Fruit fly (Drosophila melanogaster) whole organism, embryonic: Measurements from ENCODE around the gene Prp31.
A peak's percentile ranks its signal among the peaks of the same experiment; 100 is the strongest.

Experiments
- Aef1 ChIP-seq: fragments of 200-800 bp; sonication (Bioruptor generic); IDR thresholded peaks from 3 replicates; pipeline ENCODE4 v1.3.6; 2022; ENCODE audit warnings: missing biosample characterization, missing genetic modification characterization
- Atf3 ChIP-seq: fragments of 200-800 bp; sonication (Bioruptor generic); optimal IDR thresholded peaks from 3 replicates; lab custom pipeline; 2016; ENCODE audit warnings: missing biosample characterization, missing genetic modification characterization
- Atf6 ChIP-seq: fragments of 200-800 bp; sonication (Bioruptor generic); IDR thresholded peaks from 2 replicates; pipeline ENCODE4 v1.3.6; 2022; ENCODE audit warnings: missing biosample characterization, missing genetic modification characterization
- CG10979 ChIP-seq: fragments of 200-800 bp; sonication (Bioruptor generic); optimal IDR thresholded peaks from 2 replicates; lab custom pipeline; 2018; ENCODE audit warnings: missing biosample characterization, mild to moderate bottlenecking, missing genetic modification characterization, moderate library complexity
- CG11085 ChIP-seq: fragments of 200-800 bp; sonication (Bioruptor generic); IDR thresholded peaks from 2 replicates; pipeline ENCODE4 v1.3.6; 2022; ENCODE audit warnings: missing biosample characterization, missing genetic modification characterization
- CG18764 ChIP-seq: fragments of 200-800 bp; sonication (Bioruptor generic); optimal IDR thresholded peaks from 3 replicates; lab custom pipeline; 2016; ENCODE audit warnings: missing biosample characterization, missing genetic modification characterization
- CG30431 ChIP-seq: fragments of 200-800 bp; sonication (Bioruptor generic); optimal IDR thresholded peaks from 2 replicates; lab custom pipeline; 2017; ENCODE audit warnings: missing biosample characterization, missing genetic modification characterization
- CG3726 ChIP-seq: fragments of 200-800 bp; sonication (Bioruptor generic); IDR thresholded peaks from 3 replicates; pipeline ENCODE4, ENCODE4 v1.3.6; 2022; ENCODE audit warnings: missing biosample characterization, missing genetic modification characterization
- CG7271 ChIP-seq: fragments of 200-800 bp; sonication (Bioruptor generic); optimal IDR thresholded peaks from 2 replicates; lab custom pipeline; 2018; ENCODE audit warnings: missing biosample characterization, mild to moderate bottlenecking, missing genetic modification characterization, moderate library complexity
- CG9215 ChIP-seq: fragments of 200-800 bp; sonication (Bioruptor generic); IDR thresholded peaks from 2 replicates; pipeline ENCODE4 v1.3.6; 2022; ENCODE audit warnings: missing biosample characterization, missing genetic modification characterization
- CG9727 ChIP-seq: fragments of 200-800 bp; sonication (Bioruptor generic); optimal IDR thresholded peaks from 3 replicates; lab custom pipeline; 2017; ENCODE audit warnings: missing biosample characterization, mild to moderate bottlenecking, missing genetic modification characterization
- D19A ChIP-seq: fragments of 200-800 bp; optimal IDR thresholded peaks from 3 replicates; lab custom pipeline; 2019; ENCODE audit warnings: missing biosample characterization, mild to moderate bottlenecking, missing genetic modification characterization, moderate library complexity
- Deaf1 ChIP-seq: fragments of 200-800 bp; optimal IDR thresholded peaks from 3 replicates; lab custom pipeline; 2019; ENCODE audit warnings: missing biosample characterization, mild to moderate bottlenecking, missing genetic modification characterization, moderate library complexity
- Dip2 ChIP-seq: fragments of 200-800 bp; sonication (Bioruptor generic); IDR thresholded peaks from 2 replicates; pipeline ENCODE4 v1.3.6; 2022; ENCODE audit warnings: missing biosample characterization, missing genetic modification characterization
- Doc3 ChIP-seq: fragments of 200-800 bp; sonication (Bioruptor generic); IDR thresholded peaks from 3 replicates; pipeline ENCODE4 v1.3.6; 2022; ENCODE audit warnings: missing biosample characterization, missing genetic modification characterization; ENCODE audit not compliant: partially characterized antibody
- Hr39 ChIP-seq: fragments of >200 bp; optimal IDR thresholded peaks from 2 replicates; lab custom pipeline; 2017
- Hr78 ChIP-seq, 2 experiments: fragments of 200-800 bp in 1 of 2; fragments of >200 bp in 1 of 2; sonication (Bioruptor generic) in 1 of 2; optimal IDR thresholded peaks; 2 replicates each; lab custom pipeline; 2017 to 2019; ENCODE audit warnings: missing biosample characterization in 2 of 2, missing genetic modification characterization in 2 of 2, mild to moderate bottlenecking in 1 of 2, moderate library complexity in 1 of 2
- Kr ChIP-seq: fragments of 200-800 bp; sonication (Bioruptor generic); optimal IDR thresholded peaks from 2 replicates; lab custom pipeline; 2017; ENCODE audit warnings: missing biosample characterization, mild to moderate bottlenecking, missing genetic modification characterization
- Med ChIP-seq: fragments of 200-800 bp; sonication (Bioruptor generic); peaks from one replicate; lab custom pipeline; 2016; ENCODE audit warnings: missing biosample characterization, missing genetic modification characterization, mild to moderate bottlenecking, inconsistent platforms, moderate library complexity
- Sry-β ChIP-seq: fragments of 200-800 bp; sonication (Bioruptor generic); optimal IDR thresholded peaks from 2 replicates; lab custom pipeline; 2018; ENCODE audit warnings: missing biosample characterization, mild to moderate bottlenecking, missing genetic modification characterization, moderate library complexity
- Ssrp ChIP-seq: fragments of 200-800 bp; sonication (Bioruptor generic); optimal IDR thresholded peaks from 2 replicates; lab custom pipeline; 2018; ENCODE audit warnings: missing biosample characterization, mild to moderate bottlenecking, missing genetic modification characterization, moderate library complexity
- Stat92E ChIP-seq, 3 experiments: fragments of >200 bp in 2 of 3; fragments of 200-800 bp in 1 of 3; sonication (Bioruptor generic) in 1 of 3; optimal IDR thresholded peaks; 2 replicates each; lab custom pipeline; 2017 to 2019; ENCODE audit warnings: missing biosample characterization in 3 of 3, missing genetic modification characterization in 3 of 3, mild to moderate bottlenecking in 1 of 3, moderate library complexity in 1 of 3
- Tbp ChIP-seq: fragments of >200 bp; optimal IDR thresholded peaks from 2 replicates; lab custom pipeline; 2018; ENCODE audit warnings: missing biosample characterization, missing genetic modification characterization
- btn ChIP-seq: fragments of 200-800 bp; sonication (Bioruptor generic); optimal IDR thresholded peaks from 2 replicates; lab custom pipeline; 2016; ENCODE audit warnings: missing biosample characterization, missing genetic modification characterization
- chinmo ChIP-seq: fragments of 200-800 bp; sonication (Bioruptor generic); IDR thresholded peaks from 4 replicates; pipeline ENCODE4 v1.3.6; 2022; ENCODE audit warnings: missing biosample characterization, missing genetic modification characterization; ENCODE audit not compliant: partially characterized antibody
- crol ChIP-seq: fragments of 200-800 bp; sonication (Bioruptor generic); IDR thresholded peaks from 2 replicates; pipeline ENCODE4 v1.3.6; 2022; ENCODE audit warnings: missing biosample characterization, missing genetic modification characterization
- emc ChIP-seq: fragments of 200-800 bp; sonication (Bioruptor generic); optimal IDR thresholded peaks from 2 replicates; lab custom pipeline; 2016; ENCODE audit warnings: missing biosample characterization, missing genetic modification characterization
- en ChIP-seq: fragments of 200-800 bp; sonication (Bioruptor generic); optimal IDR thresholded peaks from 2 replicates; lab custom pipeline; 2016; ENCODE audit warnings: missing biosample characterization, missing genetic modification characterization
- eyg ChIP-seq: fragments of 200-800 bp; sonication (Bioruptor generic); optimal IDR thresholded peaks from 3 replicates; lab custom pipeline; 2016; ENCODE audit warnings: missing biosample characterization, missing genetic modification characterization
- hbn ChIP-seq: fragments of 200-800 bp; sonication (Bioruptor generic); IDR thresholded peaks from 2 replicates; pipeline ENCODE4 v1.3.6; 2022; ENCODE audit warnings: missing biosample characterization, missing genetic modification characterization; ENCODE audit not compliant: partially characterized antibody
- kni ChIP-seq: fragments of 200-800 bp; sonication (Bioruptor generic); optimal IDR thresholded peaks from 3 replicates; lab custom pipeline; 2017; ENCODE audit warnings: mild to moderate bottlenecking, missing biosample characterization, missing genetic modification reagents, missing genetic modification characterization
- lola ChIP-seq, 3 experiments: fragments of >200 bp in 2 of 3; fragments of 200-800 bp in 1 of 3; sonication (Bioruptor generic) in 1 of 3; optimal IDR thresholded peaks; 2 replicates each; lab custom pipeline; 2017 to 2019; ENCODE audit warnings: missing biosample characterization in 3 of 3, missing genetic modification characterization in 3 of 3, mild to moderate bottlenecking in 1 of 3, moderate library complexity in 1 of 3
- oc ChIP-seq: fragments of 200-800 bp; sonication (Bioruptor generic); optimal IDR thresholded peaks from 2 replicates; lab custom pipeline; 2018; ENCODE audit warnings: missing biosample characterization, mild to moderate bottlenecking, missing genetic modification characterization, moderate library complexity
- sd ChIP-seq: fragments of 200-800 bp; sonication (Bioruptor generic); optimal IDR thresholded peaks from 3 replicates; lab custom pipeline; 2018; ENCODE audit warnings: missing biosample characterization, mild to moderate bottlenecking, missing genetic modification characterization, moderate library complexity
- sens ChIP-seq: fragments of 200-800 bp; sonication (Bioruptor generic); peaks from one replicate; lab custom pipeline; 2016; ENCODE audit warnings: missing biosample characterization, missing genetic modification characterization
- sqz ChIP-seq: fragments of 200-800 bp; sonication (Bioruptor generic); optimal IDR thresholded peaks from 3 replicates; lab custom pipeline; 2018; ENCODE audit warnings: missing biosample characterization, mild to moderate bottlenecking, missing genetic modification characterization
- vvl ChIP-seq: fragments of 200-800 bp; sonication (Bioruptor generic); IDR thresholded peaks from 2 replicates; pipeline ENCODE4 v1.3.6; 2022; ENCODE audit warnings: missing biosample characterization, missing genetic modification characterization
- z ChIP-seq: fragments of 200-800 bp; sonication (Bioruptor generic); IDR thresholded peaks from 3 replicates; pipeline ENCODE4 v1.3.6; 2022; ENCODE audit warnings: missing biosample characterization, missing genetic modification characterization

Gene Prp31

DNA sequence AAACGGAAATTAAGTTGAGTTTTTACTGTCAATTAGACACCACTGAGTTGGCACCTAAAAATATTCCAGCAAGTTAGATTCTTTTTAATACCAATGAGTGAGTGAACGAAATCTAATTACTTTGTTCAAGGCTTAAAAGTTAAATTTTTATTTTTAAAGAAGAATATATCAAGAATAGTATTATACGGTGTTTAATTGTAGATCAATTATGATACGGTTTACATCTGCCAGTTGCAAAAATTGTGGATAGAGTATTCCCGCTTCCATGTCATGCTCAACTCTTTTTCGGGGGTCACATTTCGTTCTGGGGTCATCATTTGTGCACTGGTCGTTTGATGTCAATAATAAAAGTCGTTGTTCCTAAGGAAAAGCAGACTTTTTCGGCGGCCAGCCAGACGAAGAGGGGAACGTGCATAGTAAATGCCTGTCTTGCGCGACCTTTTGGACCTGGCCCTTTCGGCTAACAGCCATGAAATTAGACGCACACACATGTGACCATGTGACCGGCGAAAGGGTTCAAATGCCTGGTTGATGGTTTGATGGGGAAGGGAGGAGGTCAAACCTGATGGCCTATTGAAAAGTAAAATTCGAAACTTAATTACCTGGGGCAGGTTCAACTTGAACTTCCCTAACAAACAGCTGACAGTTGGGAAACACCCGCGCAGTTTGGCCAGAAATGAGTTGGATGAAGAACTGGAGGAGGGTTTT lies 41.5 kb downstream of the Prp31 start (continued):
- peak; percentile 1 for TF ChIP-seq CG10979
- TF ChIP-seq CG18764, result no peak
- TF ChIP-seq Doc3 (GFP tag; lab: Robert Waterston, UW), result no peak
- TF ChIP-seq en (GFP tag; lab: Kevin White, UChicago), result no peak
- TF ChIP-seq eyg (GFP tag; lab: Kevin White, UChicago), result no peak
- no peak for TF ChIP-seq CG9215 (GFP tag; lab: Robert Waterston, UW)
- peak; percentile 14 for TF ChIP-seq kni (GFP tag; lab: Kevin White, UChicago)
- TF ChIP-seq lola (GFP tag; optimal IDR thresholded peaks at IDR 0.05; lab: Kevin White, UChicago), result peak in 1 of 3 experiments; percentile 44
- TF ChIP-seq D19A (tag; lab: Kevin White, UChicago), result peak; percentile 96
- TF ChIP-seq Atf6 (GFP tag; lab: Robert Waterston, UW), result no peak
- no peak for TF ChIP-seq CG11085 (GFP tag; lab: Robert Waterston, UW)
- TF ChIP-seq Hr39 (lab: Kevin White, UChicago), result no peak
- TF ChIP-seq CG7271 (tag; lab: Kevin White, UChicago), result no peak
- no peak for TF ChIP-seq Sry-β (GFP tag; lab: Kevin White, UChicago)
- no peak for TF ChIP-seq emc (GFP tag; lab: Kevin White, UChicago)
- TF ChIP-seq Med (GFP tag; lab: Kevin White, UChicago), result peak; percentile 52
- TF ChIP-seq Tbp (GFP tag; lab: Kevin White, UChicago), result no peak
- TF ChIP-seq Ssrp, result no peak
- no peak for TF ChIP-seq Deaf1 (tag; lab: Kevin White, UChicago)
- TF ChIP-seq CG3726 (GFP tag; lab: Robert Waterston, UW), result 0 out of 3 replicates have a peak, but pooled peaks have one; percentile 23
- TF ChIP-seq Hr78 (GFP tag; optimal IDR thresholded peaks at IDR 0.05; lab: Kevin White, UChicago), result peak in 1 of 2 experiments; percentile 88
- TF ChIP-seq Atf3 (GFP tag; lab: Kevin White, UChicago), result no peak
- 0 out of 3 replicates have a peak, but pooled peaks have one; percentile 26 for TF ChIP-seq z (GFP tag; lab: Robert Waterston, UW)
- TF ChIP-seq crol (GFP tag; lab: Robert Waterston, UW), result peak; percentile 50; the same call in 1 of the 2 replicates
- peak; percentile 64 for TF ChIP-seq Kr (GFP tag; lab: Kevin White, UChicago)
- no peak for TF ChIP-seq CG9727
- TF ChIP-seq CG30431, result no peak
- no peak for TF ChIP-seq hbn (GFP tag; lab: Robert Waterston, UW)

dm6 chr3L:15201351-15201750 lies 42.5 kb downstream of the Prp31 start:
- TF ChIP-seq btn (no peak), sqz (GFP tag; lab: Kevin White, UChicago) (peak; percentile 69), Stat92E (GFP tag; optimal IDR thresholded peaks at IDR 0.05; lab: Kevin White, UChicago) (no peak), crol (GFP tag; lab: Robert Waterston, UW) (peak; percentile 62), Aef1 (GFP tag; lab: Robert Waterston, UW) (no peak), sens (GFP tag; lab: Kevin White, UChicago) (peak; percentile 37), sd (tag; lab: Kevin White, UChicago) (peak; percentile 51), Dip2 (GFP tag; lab: Robert Waterston, UW) (no peak), oc (tag; lab: Kevin White, UChicago) (peak; percentile 14), vvl (peak; percentile 45), chinmo (GFP tag; lab: Robert Waterston, UW) (0 out of 4 replicates have a peak, but pooled peaks have one; percentile 14)
- TF ChIP-seq, all 482 proteins: peak for 7
